Fruit fly (Drosophila melanogaster) whole organism, embryonic: Measurements from ENCODE around the gene CG8289.

Experiments
- Asciz ChIP-seq: fragments of 200-800 bp; sonication (Bioruptor generic); optimal IDR thresholded peaks from 2 replicates; lab custom pipeline; 2017; ENCODE audit warnings: missing biosample characterization, mild to moderate bottlenecking, missing genetic modification characterization, missing genetic modification reagents
- Awh ChIP-seq: fragments of 200-800 bp; sonication (Bioruptor generic); IDR thresholded peaks from 2 replicates; pipeline ENCODE4, ENCODE4 v1.3.6; 2022; ENCODE audit warnings: missing biosample characterization, missing genetic modification characterization
- BEAF-32 ChIP-seq: fragments of 200-800 bp; sonication (Bioruptor generic); optimal IDR thresholded peaks from 3 replicates; lab custom pipeline; 2017; ENCODE audit warnings: missing biosample characterization, missing genetic modification characterization, mild to moderate bottlenecking, moderate library complexity, missing genetic modification reagents
- CG10209 ChIP-seq: fragments of 200-800 bp; sonication (Bioruptor generic); optimal IDR thresholded peaks from 3 replicates; lab custom pipeline; 2017; ENCODE audit warnings: missing biosample characterization, mild to moderate bottlenecking, missing genetic modification characterization, missing genetic modification reagents
- CG10321 ChIP-seq: fragments of 200-800 bp; sonication (Bioruptor generic); IDR thresholded peaks from 2 replicates; pipeline ENCODE4 v1.3.6; 2022; ENCODE audit warnings: missing biosample characterization, missing genetic modification characterization
- CG10462 ChIP-seq: fragments of 200-800 bp; sonication (Bioruptor generic); optimal IDR thresholded peaks from 2 replicates; lab custom pipeline; 2016; ENCODE audit warnings: missing biosample characterization, missing genetic modification characterization
- CG13775 ChIP-seq: fragments of 200-800 bp; sonication (Bioruptor generic); optimal IDR thresholded peaks from 3 replicates; lab custom pipeline; 2017; ENCODE audit warnings: missing biosample characterization, mild to moderate bottlenecking, missing genetic modification characterization
- CG14710 ChIP-seq: fragments of 200-800 bp; sonication (Bioruptor generic); optimal IDR thresholded peaks from 3 replicates; lab custom pipeline; 2019; ENCODE audit warnings: missing biosample characterization, mild to moderate bottlenecking, missing genetic modification characterization, moderate library complexity
- CG16863 ChIP-seq: fragments of 200-800 bp; sonication (Bioruptor generic); optimal IDR thresholded peaks from 3 replicates; lab custom pipeline; 2016; ENCODE audit warnings: missing biosample characterization, missing genetic modification characterization
- CG17568 ChIP-seq: fragments of 200-800 bp; sonication (Bioruptor generic); optimal IDR thresholded peaks from 2 replicates; lab custom pipeline; 2018; ENCODE audit warnings: missing biosample characterization, mild to moderate bottlenecking, missing genetic modification characterization, moderate library complexity
- CG18262 ChIP-seq: fragments of 200-800 bp; optimal IDR thresholded peaks from 3 replicates; lab custom pipeline; 2019; ENCODE audit warnings: missing biosample characterization, mild to moderate bottlenecking, missing genetic modification characterization, moderate library complexity
- CG4328 ChIP-seq: fragments of 200-800 bp; sonication (Bioruptor generic); optimal IDR thresholded peaks from 3 replicates; lab custom pipeline; 2017; ENCODE audit warnings: missing biosample characterization, missing genetic modification reagents, missing genetic modification characterization
- CG5180 ChIP-seq: fragments of 200-800 bp; sonication (Bioruptor generic); optimal IDR thresholded peaks from 3 replicates; lab custom pipeline; 2017; ENCODE audit warnings: missing biosample characterization, missing genetic modification characterization, mild to moderate bottlenecking, moderate library complexity, missing genetic modification reagents
- CG6654 ChIP-seq: fragments of 200-800 bp; sonication (Bioruptor generic); optimal IDR thresholded peaks from 2 replicates; lab custom pipeline; 2017; ENCODE audit warnings: missing biosample characterization, mild to moderate bottlenecking, missing genetic modification characterization
- CG6854 ChIP-seq: fragments of 200-800 bp; sonication (Bioruptor generic); optimal IDR thresholded peaks from 3 replicates; lab custom pipeline; 2017; ENCODE audit warnings: missing biosample characterization, mild to moderate bottlenecking, missing genetic modification characterization
- CG7786 ChIP-seq: fragments of 200-800 bp; sonication (Bioruptor generic); optimal IDR thresholded peaks from 2 replicates; lab custom pipeline; 2016; ENCODE audit warnings: missing biosample characterization, missing genetic modification characterization
- CoRest ChIP-seq: fragments of 200-800 bp; sonication (Bioruptor generic); optimal IDR thresholded peaks from 3 replicates; lab custom pipeline; 2018; ENCODE audit warnings: missing biosample characterization, mild to moderate bottlenecking, missing genetic modification characterization, moderate library complexity
- Dbx ChIP-seq: fragments of 200-800 bp; sonication (Bioruptor generic); IDR thresholded peaks from 3 replicates; pipeline ENCODE4 v1.3.6; 2022; ENCODE audit warnings: missing biosample characterization, missing genetic modification characterization
- Dip2 ChIP-seq: fragments of 200-800 bp; sonication (Bioruptor generic); IDR thresholded peaks from 2 replicates; pipeline ENCODE4 v1.3.6; 2022; ENCODE audit warnings: missing biosample characterization, missing genetic modification characterization
- Gsc ChIP-seq: fragments of 200-800 bp; sonication (Bioruptor generic); IDR thresholded peaks from 2 replicates; pipeline ENCODE4 v1.3.6; 2022; ENCODE audit warnings: missing biosample characterization, missing genetic modification characterization
- HmgZ ChIP-seq: fragments of 200-800 bp; sonication (Bioruptor generic); optimal IDR thresholded peaks from 2 replicates; lab custom pipeline; 2018; ENCODE audit warnings: missing biosample characterization, mild to moderate bottlenecking, missing genetic modification characterization
- Hr51 ChIP-seq, 2 experiments: fragments of 200-800 bp; sonication (Bioruptor generic); optimal IDR thresholded peaks; 2 replicates in 1 of 2; 3 replicates in 1 of 2; lab custom pipeline; 2016 to 2018; ENCODE audit warnings: missing biosample characterization in 2 of 2, missing genetic modification characterization in 2 of 2, mild to moderate bottlenecking in 1 of 2, moderate library complexity in 1 of 2
- NfI ChIP-seq: fragments of 200-800 bp; sonication (Bioruptor generic); optimal IDR thresholded peaks from 3 replicates; lab custom pipeline; 2018; ENCODE audit warnings: missing biosample characterization, mild to moderate bottlenecking, missing genetic modification characterization, moderate library complexity
- Opbp ChIP-seq: fragments of 200-800 bp; sonication (Bioruptor generic); IDR thresholded peaks from 3 replicates; pipeline ENCODE4 v1.3.6; 2022; ENCODE audit warnings: missing biosample characterization, missing genetic modification characterization; ENCODE audit not compliant: partially characterized antibody
- Optix ChIP-seq: fragments of 200-800 bp; sonication (Bioruptor generic); IDR thresholded peaks from 3 replicates; pipeline ENCODE4 v1.3.6; 2022; ENCODE audit warnings: missing biosample characterization, missing genetic modification characterization
- Six4 ChIP-seq: fragments of 200-800 bp; sonication (Bioruptor generic); optimal IDR thresholded peaks from 2 replicates; lab custom pipeline; 2016; ENCODE audit warnings: missing biosample characterization, missing genetic modification characterization
- Sry-δ ChIP-seq: fragments of 200-800 bp; sonication (Bioruptor generic); optimal IDR thresholded peaks from 2 replicates; lab custom pipeline; 2016; ENCODE audit warnings: missing biosample characterization, missing genetic modification characterization
- bigmax ChIP-seq: fragments of 200-800 bp; sonication (Bioruptor generic); optimal IDR thresholded peaks from 2 replicates; lab custom pipeline; 2018; ENCODE audit warnings: missing biosample characterization, mild to moderate bottlenecking, missing genetic modification characterization
- cato ChIP-seq: fragments of 200-800 bp; sonication (Bioruptor generic); optimal IDR thresholded peaks from 2 replicates; lab custom pipeline; 2016; ENCODE audit warnings: missing biosample characterization, missing genetic modification characterization, borderline replicate concordance
- crol ChIP-seq: fragments of 200-800 bp; sonication (Bioruptor generic); IDR thresholded peaks from 2 replicates; pipeline ENCODE4 v1.3.6; 2022; ENCODE audit warnings: missing biosample characterization, missing genetic modification characterization
- dimm ChIP-seq: fragments of 200-800 bp; sonication (Bioruptor generic); IDR thresholded peaks from 2 replicates; pipeline ENCODE4 v1.3.6; 2022; ENCODE audit warnings: missing biosample characterization, missing genetic modification characterization
- grn ChIP-seq: fragments of 200-800 bp; sonication (Bioruptor generic); optimal IDR thresholded peaks from 3 replicates; lab custom pipeline; 2017; ENCODE audit warnings: missing biosample characterization, missing genetic modification characterization
- gsb ChIP-seq: fragments of 200-800 bp; sonication (Bioruptor generic); IDR thresholded peaks from 2 replicates; pipeline ENCODE4 v1.3.6; 2022; ENCODE audit warnings: missing biosample characterization, missing genetic modification characterization
- ham ChIP-seq: fragments of 200-800 bp; sonication (Bioruptor generic); IDR thresholded peaks from 2 replicates; pipeline ENCODE4 v1.3.6; 2022; ENCODE audit warnings: missing biosample characterization, missing genetic modification characterization
- hkb ChIP-seq, 2 experiments: fragments of 200-800 bp in 1 of 2; fragments of >200 bp in 1 of 2; sonication (Bioruptor generic) in 1 of 2; IDR thresholded peaks in 1 of 2; optimal IDR thresholded peaks in 1 of 2; 2 replicates each; pipeline versions ENCODE4 v1.3.6 to Lab custom; 2017 to 2022; ENCODE audit warnings: missing biosample characterization in 1 of 2, missing genetic modification characterization in 1 of 2
- jing ChIP-seq: fragments of 200-800 bp; sonication (Bioruptor generic); optimal IDR thresholded peaks from 2 replicates; lab custom pipeline; 2018; ENCODE audit warnings: missing biosample characterization, mild to moderate bottlenecking, missing genetic modification characterization
- kah ChIP-seq: fragments of 200-800 bp; sonication (Bioruptor generic); optimal IDR thresholded peaks from 2 replicates; lab custom pipeline; 2018; ENCODE audit warnings: missing biosample characterization, mild to moderate bottlenecking, missing genetic modification characterization
- lab ChIP-seq: fragments of 200-800 bp; sonication (Bioruptor generic); optimal IDR thresholded peaks from 3 replicates; lab custom pipeline; 2017; ENCODE audit warnings: missing biosample characterization, missing genetic modification characterization, mild to moderate bottlenecking, moderate library complexity, missing genetic modification reagents
- otp ChIP-seq: fragments of 200-800 bp; sonication (Bioruptor generic); IDR thresholded peaks from 3 replicates; pipeline ENCODE4, ENCODE4 v1.3.6; 2022; ENCODE audit warnings: missing biosample characterization, missing genetic modification characterization
- peb ChIP-seq: fragments of 200-800 bp; sonication (Bioruptor generic); IDR thresholded peaks from 2 replicates; pipeline ENCODE4 v1.3.6; 2022; ENCODE audit warnings: missing biosample characterization, missing genetic modification characterization
- pfk ChIP-seq: fragments of 200-800 bp; sonication (Bioruptor generic); optimal IDR thresholded peaks from 2 replicates; lab custom pipeline; 2018; ENCODE audit warnings: missing biosample characterization, mild to moderate bottlenecking, missing genetic modification characterization, moderate library complexity
- salm ChIP-seq: fragments of 200-800 bp; sonication (Bioruptor generic); optimal IDR thresholded peaks from 2 replicates; lab custom pipeline; 2018; ENCODE audit warnings: missing biosample characterization, mild to moderate bottlenecking, missing genetic modification characterization
- sens ChIP-seq: fragments of 200-800 bp; sonication (Bioruptor generic); peaks from one replicate; lab custom pipeline; 2016; ENCODE audit warnings: missing biosample characterization, missing genetic modification characterization
- slp2 ChIP-seq: fragments of 200-800 bp; sonication (Bioruptor generic); optimal IDR thresholded peaks from 2 replicates; lab custom pipeline; 2016; ENCODE audit warnings: missing biosample characterization, missing genetic modification characterization
- sqz ChIP-seq: fragments of 200-800 bp; sonication (Bioruptor generic); optimal IDR thresholded peaks from 3 replicates; lab custom pipeline; 2018; ENCODE audit warnings: missing biosample characterization, mild to moderate bottlenecking, missing genetic modification characterization
- tna ChIP-seq: fragments of 200-800 bp; sonication (Bioruptor generic); IDR thresholded peaks from 2 replicates; pipeline ENCODE4 v1.3.6; 2022; ENCODE audit warnings: missing biosample characterization, missing genetic modification characterization; ENCODE audit not compliant: partially characterized antibody
- twi ChIP-seq: fragments of 200-800 bp; optimal IDR thresholded peaks from 2 replicates; lab custom pipeline; 2019; ENCODE audit warnings: missing biosample characterization, mild to moderate bottlenecking, missing genetic modification characterization, moderate library complexity
- unc-4 ChIP-seq: fragments of 200-800 bp; sonication (Bioruptor generic); IDR thresholded peaks from 2 replicates; pipeline ENCODE4 v1.3.6; 2022; ENCODE audit warnings: missing biosample characterization, missing genetic modification characterization; ENCODE audit not compliant: partially characterized antibody

The CG8289 gene

DNA sequence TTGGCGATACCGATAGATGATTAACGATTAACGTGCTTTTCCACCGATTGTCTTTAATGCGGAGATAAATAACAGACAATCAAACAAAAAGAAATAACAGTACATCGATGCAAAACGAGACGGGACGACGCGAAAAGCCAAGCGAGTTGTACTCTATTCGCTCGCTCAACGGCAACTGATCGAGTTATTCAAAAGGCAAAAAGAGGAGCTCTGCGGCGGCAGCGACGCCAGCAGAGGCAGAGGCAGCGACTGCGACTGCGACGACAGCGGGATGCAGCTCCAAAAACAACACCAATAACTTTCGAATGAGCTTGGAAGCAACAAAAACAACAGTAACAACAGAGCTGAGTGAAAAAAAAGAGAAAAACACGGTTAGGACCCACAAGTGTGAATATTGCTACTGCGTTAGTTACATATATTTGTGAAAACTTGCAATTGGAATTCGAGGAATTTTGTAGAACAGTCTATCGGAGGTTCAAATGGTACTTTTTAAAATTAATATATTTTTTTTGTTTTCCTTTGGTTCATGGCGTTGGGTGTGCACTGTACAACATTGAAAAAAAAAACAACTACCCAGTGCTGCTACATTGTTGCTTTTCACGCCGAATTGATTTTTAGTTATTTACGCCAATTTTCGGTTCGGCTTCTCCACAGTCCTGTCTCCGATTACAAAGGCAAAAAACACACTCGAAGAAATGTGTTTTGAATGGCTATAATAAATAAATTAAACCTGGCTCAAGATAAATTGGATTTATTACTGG, 47.1 kb upstream of the CG8289 start:
- no peak for TF ChIP-seq ham (GFP tag; lab: Robert Waterston, UW)
- no peak for TF ChIP-seq Opbp (GFP tag; lab: Robert Waterston, UW)
- TF ChIP-seq Six4 (GFP tag; lab: Kevin White, UChicago): peak; percentile 14
- TF ChIP-seq lab (GFP tag; lab: Kevin White, UChicago): peak; percentile 68
- peak; percentile 46 for TF ChIP-seq cato (GFP tag; lab: Kevin White, UChicago)
- no peak for TF ChIP-seq Sry-δ
- TF ChIP-seq Hr51 (GFP tag; optimal IDR thresholded peaks at IDR 0.05; lab: Kevin White, UChicago): peak in 1 of 2 experiments; percentile 61
- TF ChIP-seq CG13775: peak; percentile 28
- TF ChIP-seq CG14710 (tag; lab: Kevin White, UChicago): peak; percentile 49
- TF ChIP-seq slp2 (GFP tag; lab: Kevin White, UChicago): no peak
- TF ChIP-seq CG6654 (GFP tag; lab: Kevin White, UChicago): no peak
- TF ChIP-seq sqz (GFP tag; lab: Kevin White, UChicago): peak; percentile 81
- TF ChIP-seq kah (GFP tag; lab: Kevin White, UChicago): peak; percentile 4
- no peak for TF ChIP-seq bigmax (GFP tag; lab: Kevin White, UChicago)
- TF ChIP-seq salm (tag; lab: Kevin White, UChicago): peak; percentile 21
- no peak for TF ChIP-seq CG4328 (GFP tag; lab: Kevin White, UChicago)
- TF ChIP-seq HmgZ: no peak
- peak; percentile 5 for TF ChIP-seq CG10462 (GFP tag; lab: Kevin White, UChicago)
- peak; percentile 4 for TF ChIP-seq grn (GFP tag; lab: Kevin White, UChicago)
- no peak for TF ChIP-seq BEAF-32
- no peak for TF ChIP-seq Dip2
- TF ChIP-seq unc-4 (GFP tag; lab: Robert Waterston, UW): no peak
- no peak for TF ChIP-seq jing (GFP tag; lab: Kevin White, UChicago)
- peak; percentile 88 for TF ChIP-seq Optix (GFP tag; lab: Robert Waterston, UW)
- peak; percentile 39 for TF ChIP-seq CG10209
- no peak for TF ChIP-seq CG6854 (GFP tag; lab: Kevin White, UChicago)
- peak; percentile 59; the same call in 1 of the 2 replicates for TF ChIP-seq dimm (GFP tag; lab: Robert Waterston, UW)
- no peak for TF ChIP-seq Dbx (GFP tag; lab: Robert Waterston, UW)
- peak; percentile 19 for TF ChIP-seq CG16863 (GFP tag; lab: Kevin White, UChicago)
- TF ChIP-seq peb (GFP tag; lab: Robert Waterston, UW): peak; percentile 86
- TF ChIP-seq sens (GFP tag; lab: Kevin White, UChicago): peak; percentile 89
- TF ChIP-seq CG18262 (tag; lab: Kevin White, UChicago): peak; percentile 66
- peak; percentile 53 for TF ChIP-seq CoRest (tag; lab: Kevin White, UChicago)
- no peak for TF ChIP-seq crol (GFP tag; lab: Robert Waterston, UW)
- TF ChIP-seq CG5180 (GFP tag; lab: Kevin White, UChicago): peak; percentile 49
- TF ChIP-seq tna (GFP tag; lab: Robert Waterston, UW): no peak
- peak; percentile 2 for TF ChIP-seq twi (tag; lab: Kevin White, UChicago)
- peak; percentile 45 for TF ChIP-seq NfI (GFP tag; lab: Kevin White, UChicago)
- 0 out of 2 replicates have a peak, but pooled peaks have one; percentile 10 for TF ChIP-seq CG10321 (GFP tag; lab: Robert Waterston, UW)
- peak; percentile 63 for TF ChIP-seq Asciz (GFP tag; lab: Kevin White, UChicago)
- no peak for TF ChIP-seq gsb (GFP tag; lab: Robert Waterston, UW)
- TF ChIP-seq CG17568 (GFP tag; lab: Kevin White, UChicago): peak; percentile 30
- peak; percentile 69 for TF ChIP-seq otp
- peak; percentile 86 for TF ChIP-seq Awh
- TF ChIP-seq pfk: no peak
- TF ChIP-seq CG7786 (GFP tag; lab: Kevin White, UChicago): no peak
- TF ChIP-seq Gsc (GFP tag; lab: Robert Waterston, UW): peak; percentile 56
- TF ChIP-seq hkb (optimal IDR thresholded peaks at IDR 0.05; lab: Kevin White, UChicago): no peak
- peak; percentile 77 for TF ChIP-seq hkb (GFP tag; IDR thresholded peaks at IDR 0.05; lab: Robert Waterston, UW)
